Fruit fly (Drosophila melanogaster): ENCODE measurements around the gene sgl.

- TF ChIP-seq Dll (optimal IDR thresholded peaks at IDR 0.05) (no peak), psq (optimal IDR thresholded peaks at IDR 0.05) (no peak), usp (GFP tag; optimal IDR thresholded peaks at IDR 0.05) (no peak), pan (optimal IDR thresholded peaks at IDR 0.05) (no peak), CG8478 (optimal IDR thresholded peaks at IDR 0.05) (no peak)
These were observed 28.8 kb upstream of the sgl start for dm6 chr3L:6993350-6993749.

Measured in whole organism.